Worm (Caenorhabditis elegans) whole organism, L1 larva: ENCODE measurements around the gene F23H11.4.

Source experiments
- C16A3.4 ChIP-seq: fragments of 150-350 bp; optimal IDR thresholded peaks from 2 replicates; lab custom pipeline; 2014; ENCODE audit warnings: missing biosample characterization, missing genetic modification characterization
- Y116A8C.19 ChIP-seq: sonication (generic microtip); optimal IDR thresholded peaks from 2 replicates; lab custom pipeline; 2016; ENCODE audit warnings: missing compliant biosample characterization, missing genetic modification characterization, borderline replicate concordance
- ama-1 ChIP-seq: fragments of 150-350 bp; optimal IDR thresholded peaks from 2 replicates; lab custom pipeline; 2014
- blmp-1 ChIP-seq: fragments of 150-350 bp; optimal IDR thresholded peaks from 2 replicates; lab custom pipeline; 2014; ENCODE audit warnings: missing biosample characterization, missing genetic modification characterization
- ceh-82 ChIP-seq, 3 experiments: fragments of 150-350 bp in 1 of 3; sonication (generic microtip) in 2 of 3; optimal IDR thresholded peaks; 2 replicates each; lab custom pipeline; 2014 to 2017; ENCODE audit warnings: missing biosample characterization in 3 of 3, missing genetic modification characterization in 3 of 3
- ceh-88 ChIP-seq: fragments of 200-800 bp; sonication (Bioruptor generic); IDR thresholded peaks from 2 replicates; pipeline ENCODE4 v1.3.6; 2022; ENCODE audit warnings: missing genetic modification characterization, missing compliant biosample characterization
- dpl-1 ChIP-seq, 3 experiments: fragments of 150-350 bp in 2 of 3; sonication (generic microtip) in 1 of 3; optimal IDR thresholded peaks; 2 replicates each; lab custom pipeline; 2014 to 2017; ENCODE audit warnings: missing biosample characterization in 3 of 3, missing genetic modification characterization in 3 of 3, missing genetic modification reagents in 3 of 3
- dsc-1 ChIP-seq: sonication (generic microtip); optimal IDR thresholded peaks from 2 replicates; lab custom pipeline; 2016; ENCODE audit warnings: mild to moderate bottlenecking, missing genetic modification characterization, missing compliant biosample characterization
- efl-1 ChIP-seq, 4 experiments: fragments of 150-350 bp; optimal IDR thresholded peaks in 3 of 4; peaks in 1 of 4; 1 replicate in 1 of 4; 2 replicates in 3 of 4; lab custom pipeline; 2014; ENCODE audit warnings: missing biosample characterization in 2 of 4, missing genetic modification characterization in 2 of 4, missing genetic modification reagents in 2 of 4
- efl-3 ChIP-seq: fragments of 200-800 bp; sonication (Bioruptor generic); optimal IDR thresholded peaks from 2 replicates; lab custom pipeline; 2018; ENCODE audit warnings: mild to moderate bottlenecking, missing genetic modification characterization, missing compliant biosample characterization
- egl-13 ChIP-seq: sonication (generic microtip); optimal IDR thresholded peaks from 2 replicates; lab custom pipeline; 2016; ENCODE audit warnings: missing genotype, missing genetic modification reagents, missing genetic modification characterization, missing compliant biosample characterization
- fos-1 ChIP-seq: fragments of 150-350 bp; optimal IDR thresholded peaks from 2 replicates; lab custom pipeline; 2014; ENCODE audit warnings: missing biosample characterization, missing genetic modification characterization
- hlh-4 ChIP-seq: sonication (generic microtip); optimal IDR thresholded peaks from 2 replicates; lab custom pipeline; 2016; ENCODE audit warnings: mild to moderate bottlenecking, missing genetic modification characterization, missing compliant biosample characterization
- irx-1 ChIP-seq: sonication (generic microtip); optimal IDR thresholded peaks from 2 replicates; lab custom pipeline; 2016; ENCODE audit warnings: missing genetic modification characterization, missing compliant biosample characterization
- jun-1 ChIP-seq: fragments of 150-350 bp; optimal IDR thresholded peaks from 2 replicates; lab custom pipeline; 2014; ENCODE audit warnings: missing biosample characterization, missing genetic modification reagents, missing genetic modification characterization
- lin-35 ChIP-seq, 2 experiments: fragments of 150-350 bp; optimal IDR thresholded peaks; 2 replicates each; lab custom pipeline; 2014; ENCODE audit warnings: missing biosample characterization in 2 of 2, missing genetic modification characterization in 2 of 2, missing genetic modification reagents in 2 of 2
- lin-39 ChIP-seq: fragments of 150-350 bp; optimal IDR thresholded peaks from 2 replicates; lab custom pipeline; 2014; ENCODE audit warnings: missing biosample characterization, missing genetic modification reagents, missing genetic modification characterization
- mdl-1 ChIP-seq, 2 experiments: fragments of 150-350 bp; optimal IDR thresholded peaks; 2 replicates each; lab custom pipeline; 2014 to 2017; ENCODE audit warnings: missing biosample characterization in 2 of 2, missing genetic modification characterization in 2 of 2, inconsistent platforms in 1 of 2
- nhr-11 ChIP-seq: fragments of 150-350 bp; optimal IDR thresholded peaks from 2 replicates; lab custom pipeline; 2014; ENCODE audit warnings: missing biosample characterization, missing genetic modification characterization
- nhr-12 ChIP-seq: sonication (generic microtip); optimal IDR thresholded peaks from 2 replicates; lab custom pipeline; 2017; ENCODE audit warnings: missing biosample characterization, missing genetic modification characterization
- nhr-19 ChIP-seq: fragments of 200-800 bp; sonication (Bioruptor generic); conservative IDR thresholded peaks from 2 replicates; pipeline ENCODE4 v1.3.6; 2022; ENCODE audit warnings: missing genetic modification characterization, missing compliant biosample characterization
- nhr-20 ChIP-seq: sonication (generic microtip); optimal IDR thresholded peaks from 2 replicates; lab custom pipeline; 2016; ENCODE audit warnings: mild to moderate bottlenecking, missing genetic modification characterization, missing compliant biosample characterization
- nhr-47 ChIP-seq: sonication (generic microtip); optimal IDR thresholded peaks from 2 replicates; lab custom pipeline; 2016; ENCODE audit warnings: mild to moderate bottlenecking, missing genetic modification characterization, moderate library complexity, missing compliant biosample characterization
- nhr-71 ChIP-seq: sonication (generic microtip); optimal IDR thresholded peaks from 2 replicates; lab custom pipeline; 2016; ENCODE audit warnings: mild to moderate bottlenecking, missing genetic modification characterization, moderate library complexity, missing compliant biosample characterization
- nhr-76 ChIP-seq: sonication (generic microtip); optimal IDR thresholded peaks from 2 replicates; lab custom pipeline; 2017; ENCODE audit warnings: missing biosample characterization, missing genetic modification characterization
- nhr-85 ChIP-seq: sonication (generic microtip); peaks from one replicate; lab custom pipeline; 2016; ENCODE audit warnings: missing genetic modification characterization, inconsistent platforms, missing compliant biosample characterization
- nhr-90 ChIP-seq: sonication (generic microtip); optimal IDR thresholded peaks from 2 replicates; lab custom pipeline; 2016; ENCODE audit warnings: mild to moderate bottlenecking, missing genetic modification characterization, missing compliant biosample characterization; ENCODE audit not compliant: poor library complexity
- pag-3 ChIP-seq: sonication (generic microtip); optimal IDR thresholded peaks from 2 replicates; lab custom pipeline; 2017; ENCODE audit warnings: missing genetic modification characterization, mild to moderate bottlenecking, missing compliant biosample characterization, antibody characterized with exemption, borderline replicate concordance; ENCODE audit not compliant: insufficient read depth
- pax-3 ChIP-seq: fragments of 200-800 bp; sonication (Bioruptor generic); optimal IDR thresholded peaks from 2 replicates; lab custom pipeline; 2018; ENCODE audit warnings: mild to moderate bottlenecking, missing genetic modification characterization, moderate library complexity, missing compliant biosample characterization
- rnt-1 ChIP-seq: sonication (generic microtip); optimal IDR thresholded peaks from 2 replicates; lab custom pipeline; 2016; ENCODE audit warnings: mild to moderate bottlenecking, missing genetic modification characterization, moderate library complexity, missing compliant biosample characterization
- skn-1 ChIP-seq: fragments of 150-350 bp; optimal IDR thresholded peaks from 2 replicates; lab custom pipeline; 2014; ENCODE audit warnings: missing biosample characterization, missing genetic modification characterization
- snpc-4 ChIP-seq: fragments of 150-350 bp; optimal IDR thresholded peaks from 2 replicates; lab custom pipeline; 2014; ENCODE audit warnings: missing biosample characterization, missing genetic modification characterization
- sox-4 ChIP-seq: sonication (generic microtip); optimal IDR thresholded peaks from 2 replicates; lab custom pipeline; 2016; ENCODE audit warnings: missing genetic modification characterization, missing compliant biosample characterization
- swsn-7 ChIP-seq: sonication (generic microtip); optimal IDR thresholded peaks from 2 replicates; lab custom pipeline; 2016; ENCODE audit warnings: missing genetic modification characterization, missing compliant biosample characterization
- tbx-2 ChIP-seq: sonication (generic microtip); optimal IDR thresholded peaks from 2 replicates; lab custom pipeline; 2016; ENCODE audit warnings: missing genetic modification characterization, missing compliant biosample characterization
- unc-86 ChIP-seq: sonication (generic microtip); optimal IDR thresholded peaks from 2 replicates; lab custom pipeline; 2016; ENCODE audit warnings: missing genetic modification characterization, missing compliant biosample characterization
- vab-15 ChIP-seq: sonication (generic microtip); optimal IDR thresholded peaks from 2 replicates; lab custom pipeline; 2017; ENCODE audit warnings: missing genotype, mild to moderate bottlenecking, missing genetic modification characterization, missing compliant biosample characterization
- xbp-1 ChIP-seq: sonication (generic microtip); optimal IDR thresholded peaks from 2 replicates; lab custom pipeline; 2016; ENCODE audit warnings: missing genetic modification characterization, missing compliant biosample characterization
- ztf-11 ChIP-seq, 2 experiments: sonication (generic microtip); optimal IDR thresholded peaks; 2 replicates each; lab custom pipeline; 2016 to 2017; ENCODE audit warnings: missing genetic modification characterization in 2 of 2, missing biosample characterization in 1 of 2, missing compliant biosample characterization in 1 of 2

The F23H11.4 gene

DNA sequence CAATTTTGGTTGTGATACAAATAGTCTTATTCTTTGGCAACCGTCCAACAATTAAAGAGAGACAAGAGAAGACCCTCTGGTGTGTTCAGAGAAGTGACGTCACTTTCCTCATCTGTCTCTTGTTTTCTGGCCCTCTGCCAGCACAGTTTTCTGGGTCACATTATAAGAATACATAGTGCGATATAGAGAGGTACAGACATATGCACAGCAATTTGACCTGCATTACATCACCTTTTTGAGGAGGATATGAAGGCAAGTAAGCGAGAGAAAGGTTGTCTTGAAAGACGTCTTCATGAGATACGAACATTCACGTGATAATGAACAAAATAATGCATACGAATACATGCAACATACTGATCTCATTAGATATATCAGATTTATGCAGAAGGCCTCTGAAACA lies 36.8 kb downstream of the F23H11.4 start:
- no peak for TF ChIP-seq nhr-90 (tag; lab: Kevin White, UChicago)
- TF ChIP-seq nhr-19 (GFP tag; lab: Robert Waterston, UW): no peak
- no peak for TF ChIP-seq swsn-7
- no peak for TF ChIP-seq irx-1 (tag; lab: Kevin White, UChicago)
- no peak for TF ChIP-seq C16A3.4 (tag; lab: Kevin White, UChicago)
- no peak for TF ChIP-seq vab-15 (tag; lab: Kevin White, UChicago)
- TF ChIP-seq jun-1: no peak
- TF ChIP-seq blmp-1: no peak
- TF ChIP-seq lin-39 (tag; lab: Kevin White, UChicago): no peak
- TF ChIP-seq pax-3 (tag; lab: Kevin White, UChicago): no peak
- TF ChIP-seq efl-3: no peak
- no peak for TF ChIP-seq nhr-76

DNA sequence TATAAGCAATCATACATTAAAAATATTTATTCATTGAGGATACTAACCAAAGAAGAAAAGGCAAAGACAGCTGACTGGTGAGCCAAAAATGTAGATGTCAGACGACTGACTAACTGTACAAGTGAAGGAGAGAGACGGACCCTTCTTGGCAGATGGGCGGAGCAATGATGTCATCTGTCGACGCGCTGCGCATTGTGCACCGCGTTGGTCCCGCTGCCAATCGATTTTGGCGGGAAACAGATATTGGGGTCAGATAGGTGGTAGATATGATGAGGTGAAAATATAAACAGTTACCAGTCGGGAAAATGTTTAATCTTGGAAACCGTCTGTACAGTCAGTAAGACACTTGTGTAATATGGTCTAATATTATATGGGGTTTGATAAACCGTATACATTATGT lies 37.5 kb downstream of the F23H11.4 start, which contains the start of gene T24C4.2:
Gene T24C4.2 (minus strand): TSS at position 101 of the 400 bp plus-strand sequence.
- TF ChIP-seq tbx-2 (tag; lab: Kevin White, UChicago) (no peak), efl-1 (optimal IDR thresholded peaks at IDR 0.05; lab: Kevin White, UChicago) (no peak), efl-1 (GFP tag; optimal IDR thresholded peaks at IDR 0.05 in 1 of 2; lab: Kevin White, UChicago) (peak in 1 of 2 experiments; percentile 73)

DNA sequence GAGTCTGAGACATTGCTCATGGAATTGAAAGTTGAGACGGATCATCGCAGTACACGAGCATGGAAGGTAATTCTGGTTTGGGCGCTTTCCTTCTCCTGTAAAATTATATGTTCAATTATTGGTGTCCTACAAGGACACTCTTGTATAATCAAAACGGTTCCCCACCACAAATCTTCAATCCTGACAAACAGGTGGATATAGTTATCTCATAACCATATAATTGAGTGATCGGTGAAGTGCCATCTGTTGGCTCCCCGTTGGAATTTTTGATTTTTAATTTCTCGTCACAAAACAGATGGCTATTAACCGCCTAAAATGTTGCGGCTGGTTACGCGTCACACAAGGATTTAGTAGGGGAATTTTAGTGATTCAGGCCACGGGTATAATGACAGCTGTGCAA lies 38.5 kb downstream of the F23H11.4 start:
- TF ChIP-seq pag-3 (no peak), ztf-11 (tag; optimal IDR thresholded peaks at IDR 0.05; lab: Kevin White, UChicago) (peak in 1 of 2 experiments; percentile 45)
- TF ChIP-seq, all 84 proteins: peak for 1

DNA sequence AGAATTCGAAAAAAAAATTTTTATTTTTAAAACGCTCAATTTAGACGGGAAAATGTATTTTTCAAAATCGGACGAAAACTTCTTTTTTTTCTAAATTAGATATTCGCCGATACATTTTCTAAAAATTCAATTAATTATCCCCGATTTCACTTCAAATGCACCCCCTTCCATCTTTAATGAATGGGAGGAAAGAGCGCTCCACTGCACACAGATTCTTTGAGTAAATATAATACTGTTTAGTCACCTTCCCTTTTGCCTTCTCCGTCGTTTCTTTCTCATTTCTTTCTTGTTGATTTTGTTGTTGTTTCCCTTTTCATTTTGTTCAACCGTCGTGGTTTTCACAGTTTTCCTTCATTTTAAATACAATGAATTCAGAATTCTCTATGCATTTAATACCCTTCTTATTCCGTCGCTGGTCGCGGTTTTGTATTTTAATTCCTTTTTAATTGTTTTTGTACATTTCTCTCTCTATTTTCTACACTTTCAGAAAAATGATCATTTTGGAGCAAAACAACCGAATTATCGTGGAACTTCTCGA lies 45.5 kb downstream of the F23H11.4 start, which contains the start of gene arx-4:
Gene arx-4 (plus strand): TSS at position 488 of the 538 bp plus-strand sequence.
- TF ChIP-seq blmp-1: peak; percentile 66
- TF ChIP-seq skn-1 (tag; lab: Kevin White, UChicago): peak; percentile 41
- peak; percentile 11 for TF ChIP-seq nhr-71 (tag; lab: Kevin White, UChicago)
- peak; percentile 8 for TF ChIP-seq irx-1 (tag; lab: Kevin White, UChicago)
- TF ChIP-seq lin-35 (GFP tag; optimal IDR thresholded peaks at IDR 0.05; lab: Kevin White, UChicago): peak in 1 of 2 experiments; percentile 26
- peak; percentile 13 for TF ChIP-seq nhr-20
- TF ChIP-seq nhr-85 (tag; lab: Kevin White, UChicago): no peak
- peak; percentile 10 for TF ChIP-seq fos-1 (tag; lab: Kevin White, UChicago)
- TF ChIP-seq rnt-1 (tag; lab: Kevin White, UChicago): no peak
- no peak for TF ChIP-seq xbp-1 (tag; lab: Kevin White, UChicago)
- peak in 1 of 3 experiments; percentile 26 for TF ChIP-seq dpl-1 (GFP tag; optimal IDR thresholded peaks at IDR 0.05; lab: Kevin White, UChicago)
- TF ChIP-seq efl-1 (optimal IDR thresholded peaks at IDR 0.05; lab: Kevin White, UChicago): no peak
- TF ChIP-seq efl-1 (GFP tag; optimal IDR thresholded peaks at IDR 0.05 in 1 of 2; lab: Kevin White, UChicago): peak; percentile 16 to 84

DNA sequence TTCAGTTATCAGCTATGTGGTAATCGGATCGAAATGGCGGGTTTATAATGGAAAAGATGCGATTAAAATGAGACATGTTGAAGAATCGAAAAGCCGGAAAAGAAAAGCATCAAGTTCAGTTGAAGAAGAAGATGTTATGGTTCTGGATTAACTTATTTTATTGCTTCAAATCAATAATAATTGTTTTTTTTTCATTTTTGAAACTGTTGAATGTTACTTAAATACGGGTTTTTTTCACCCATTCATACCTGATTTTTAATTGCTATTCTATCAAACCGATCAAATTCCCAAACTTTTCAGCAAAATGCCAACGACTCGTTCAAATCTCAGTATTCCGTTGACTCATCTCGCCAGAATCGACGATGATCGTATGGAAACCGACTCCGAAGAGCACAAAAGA lies 47.4 kb downstream of the F23H11.4 start, which contains the start of gene exos-4.2:
Gene exos-4.2 (plus strand): TSS at position 301 of the 400 bp plus-strand sequence.
- TF ChIP-seq egl-13 (no peak), irx-1 (tag; lab: Kevin White, UChicago) (no peak), ceh-82 (tag; optimal IDR thresholded peaks at IDR 0.05; lab: Kevin White, UChicago) (no peak), nhr-71 (tag; lab: Kevin White, UChicago) (no peak), snpc-4 (tag; lab: Kevin White, UChicago) (no peak), pax-3 (tag; lab: Kevin White, UChicago) (no peak), ama-1 (lab: Kevin White, UChicago) (no peak)

DNA sequence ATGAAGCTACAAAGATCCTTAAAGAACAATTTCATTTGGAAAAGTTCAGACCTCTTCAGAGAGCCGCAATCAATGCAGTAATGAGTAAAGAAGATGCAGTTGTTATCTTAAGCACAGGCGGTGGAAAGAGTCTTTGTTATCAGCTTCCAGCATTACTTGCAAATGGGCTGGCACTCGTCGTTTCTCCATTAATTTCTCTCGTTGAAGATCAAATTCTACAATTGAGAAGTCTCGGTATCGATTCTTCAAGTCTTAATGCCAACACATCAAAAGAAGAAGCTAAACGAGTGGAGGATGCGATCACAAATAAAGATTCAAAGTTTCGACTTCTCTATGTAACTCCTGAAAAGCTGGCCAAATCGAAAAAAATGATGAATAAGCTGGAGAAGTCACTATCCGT lies 50.4 kb downstream of the F23H11.4 start:
- TF ChIP-seq ceh-88 (GFP tag; lab: Robert Waterston, UW) (no peak), fos-1 (tag; lab: Kevin White, UChicago) (no peak), nhr-76 (no peak), unc-86 (no peak), sox-4 (no peak), dsc-1 (tag; lab: Kevin White, UChicago) (no peak), nhr-12 (tag; lab: Kevin White, UChicago) (no peak), mdl-1 (tag; optimal IDR thresholded peaks at IDR 0.05; lab: Kevin White, UChicago) (no peak), nhr-19 (GFP tag; lab: Robert Waterston, UW) (no peak), Y116A8C.19 (tag; lab: Kevin White, UChicago) (no peak), rnt-1 (tag; lab: Kevin White, UChicago) (no peak), lin-35 (GFP tag; optimal IDR thresholded peaks at IDR 0.05; lab: Kevin White, UChicago) (no peak), C16A3.4 (tag; lab: Kevin White, UChicago) (no peak), nhr-47 (tag; lab: Kevin White, UChicago) (no peak), hlh-4 (tag; lab: Kevin White, UChicago) (no peak), nhr-11 (tag; lab: Kevin White, UChicago) (no peak), efl-3 (no peak)
